Worm (Caenorhabditis elegans): ENCODE results near the gene fbxb-82.

The fbxb-82 gene

DNA sequence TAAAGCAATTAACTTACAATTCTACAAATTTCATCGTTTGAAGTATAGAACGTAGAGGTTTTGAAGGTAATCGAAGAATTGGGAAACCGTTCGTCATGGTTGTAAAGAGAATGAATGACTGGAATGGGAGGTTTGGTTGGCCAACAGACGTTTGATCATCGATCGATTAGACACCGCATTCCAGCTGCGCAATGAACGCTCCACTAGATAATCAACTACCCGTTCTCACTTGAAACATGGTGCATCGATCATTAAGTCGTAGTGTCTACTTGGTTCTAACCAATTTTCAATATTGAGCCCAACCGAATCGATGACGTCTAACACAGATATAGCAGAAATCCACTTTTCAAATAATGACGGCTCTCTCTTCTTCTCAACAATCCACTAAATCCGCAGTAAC is at the start of gene fbxb-82:
Gene fbxb-82 (minus strand): TSS at position 101 of the 400 bp plus-strand sequence.
- no peak for TF ChIP-seq him-1 (tag; optimal IDR thresholded peaks at IDR 0.05)
- TF ChIP-seq dao-5 (tag; optimal IDR thresholded peaks at IDR 0.05) = no peak
- no peak for TF ChIP-seq W03F9.2 (tag; optimal IDR thresholded peaks at IDR 0.05)

DNA sequence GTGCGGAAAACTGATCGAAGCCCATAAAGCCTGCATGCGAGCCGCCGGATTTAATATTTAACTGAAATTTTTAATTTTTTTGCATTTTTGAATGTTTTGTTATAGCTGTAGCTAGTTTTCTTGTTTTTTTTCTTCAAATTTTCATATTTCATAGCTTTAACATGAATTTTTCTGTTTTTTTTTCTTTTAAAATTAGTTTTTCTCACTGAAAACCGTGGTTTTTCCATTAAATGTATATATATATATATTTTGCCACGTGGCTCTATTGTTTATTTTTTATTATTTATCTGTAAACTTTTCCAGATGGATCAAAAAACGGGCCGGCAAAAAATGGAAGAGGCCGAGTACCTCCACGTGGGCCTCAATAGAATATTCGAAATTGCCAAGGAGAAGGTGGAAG is 48.8 kb upstream of the fbxb-82 start, which contains the start of gene sec-20:
Gene sec-20 (plus strand): TSS at position 301 of the 400 bp plus-strand sequence.
- TF ChIP-seq W03F9.2 (tag; optimal IDR thresholded peaks at IDR 0.05) (no peak), him-1 (tag; optimal IDR thresholded peaks at IDR 0.05) (no peak), dao-5 (tag; optimal IDR thresholded peaks at IDR 0.05) (no peak)

ce11 chrIII:190686-191085 is 47.7 kb upstream of the fbxb-82 start, which contains the start of gene cox-17:
Gene cox-17 (plus strand): TSS chrIII:190986.
- TF ChIP-seq him-1 (tag; optimal IDR thresholded peaks at IDR 0.05) (no peak), W03F9.2 (tag; optimal IDR thresholded peaks at IDR 0.05) (no peak), dao-5 (tag; optimal IDR thresholded peaks at IDR 0.05) (no peak)

- TF ChIP-seq W03F9.2 (tag; optimal IDR thresholded peaks at IDR 0.05) (no peak), him-1 (tag; optimal IDR thresholded peaks at IDR 0.05) (no peak), dao-5 (tag; optimal IDR thresholded peaks at IDR 0.05) (no peak)
Measured at ce11 chrIII:189280-189679, 46.3 kb upstream of the fbxb-82 start.

ce11 chrIII:188426-188888 is 45.4 kb upstream of the fbxb-82 start, which contains the start of gene ubc-20:
Gene ubc-20 (plus strand): TSS chrIII:188838.
- TF ChIP-seq dao-5 (tag; optimal IDR thresholded peaks at IDR 0.05) (no peak), him-1 (tag; optimal IDR thresholded peaks at IDR 0.05) (no peak)

ce11 chrIII:187829-188228 is 44.8 kb upstream of the fbxb-82 start, which contains the start of gene mxl-2:
Gene mxl-2 (minus strand): TSS chrIII:188131.
- TF ChIP-seq him-1 (tag; optimal IDR thresholded peaks at IDR 0.05) = no peak

DNA sequence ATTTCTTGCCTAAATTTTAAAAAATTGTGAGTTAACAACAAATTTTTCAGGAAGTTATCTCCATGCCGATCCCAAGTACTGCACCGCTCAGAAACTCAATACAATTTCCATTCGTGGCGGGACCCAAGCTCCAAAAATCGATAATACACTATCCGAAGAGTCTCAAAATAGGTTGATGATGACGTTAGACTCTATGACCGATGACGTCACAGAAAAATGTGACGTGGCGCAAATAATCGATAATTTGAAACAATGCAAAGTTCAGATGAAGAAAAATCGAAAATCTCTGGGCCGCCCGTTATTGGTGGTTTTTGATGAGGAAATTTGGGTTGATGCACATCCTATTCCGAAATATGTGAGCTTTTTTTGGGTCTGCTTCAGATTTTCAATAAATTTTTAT is 41.3 kb upstream of the fbxb-82 start:
- no peak for TF ChIP-seq him-1 (tag; optimal IDR thresholded peaks at IDR 0.05)
- no peak for TF ChIP-seq dao-5 (tag; optimal IDR thresholded peaks at IDR 0.05)
- TF ChIP-seq W03F9.2 (tag; optimal IDR thresholded peaks at IDR 0.05) = no peak

ce11 chrIII:183072-183471 is 40.1 kb upstream of the fbxb-82 start:
- TF ChIP-seq dao-5 (tag; optimal IDR thresholded peaks at IDR 0.05) = no peak
- TF ChIP-seq W03F9.2 (tag; optimal IDR thresholded peaks at IDR 0.05) = no peak
- TF ChIP-seq him-1 (tag; optimal IDR thresholded peaks at IDR 0.05) = no peak

DNA sequence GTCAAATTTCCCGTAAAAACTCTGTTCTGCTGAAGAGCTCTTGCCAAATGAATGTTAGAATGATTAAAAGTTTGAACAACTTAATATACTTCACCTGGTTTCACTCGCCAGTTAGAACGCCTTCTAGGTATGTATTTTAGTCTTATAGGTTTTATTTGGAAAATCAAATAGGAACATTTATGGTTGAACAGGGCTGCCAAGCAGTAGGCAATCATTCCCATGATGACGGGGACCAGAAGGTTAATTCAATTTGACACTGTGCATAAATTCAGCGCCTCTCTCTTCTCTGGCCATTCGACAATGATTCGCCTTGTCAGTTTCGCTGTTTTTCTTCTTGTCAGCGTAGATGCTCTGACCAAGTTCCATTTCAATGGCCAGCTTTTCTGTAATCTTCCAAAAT is 39.1 kb upstream of the fbxb-82 start, which contains the start of gene F40G9.15:
Gene F40G9.15 (plus strand): TSS at position 301 of the 400 bp plus-strand sequence.
- TF ChIP-seq him-1 (tag; optimal IDR thresholded peaks at IDR 0.05) (no peak), dao-5 (tag; optimal IDR thresholded peaks at IDR 0.05) (no peak), W03F9.2 (tag; optimal IDR thresholded peaks at IDR 0.05) (no peak)

ce11 chrIII:180963-181362 is 37.9 kb upstream of the fbxb-82 start, which contains the start of gene F40G9.5:
Gene F40G9.5 (plus strand): TSS chrIII:181263.
- no peak for TF ChIP-seq dao-5 (tag; optimal IDR thresholded peaks at IDR 0.05)
- no peak for TF ChIP-seq him-1 (tag; optimal IDR thresholded peaks at IDR 0.05)
- no peak for TF ChIP-seq W03F9.2 (tag; optimal IDR thresholded peaks at IDR 0.05)

DNA sequence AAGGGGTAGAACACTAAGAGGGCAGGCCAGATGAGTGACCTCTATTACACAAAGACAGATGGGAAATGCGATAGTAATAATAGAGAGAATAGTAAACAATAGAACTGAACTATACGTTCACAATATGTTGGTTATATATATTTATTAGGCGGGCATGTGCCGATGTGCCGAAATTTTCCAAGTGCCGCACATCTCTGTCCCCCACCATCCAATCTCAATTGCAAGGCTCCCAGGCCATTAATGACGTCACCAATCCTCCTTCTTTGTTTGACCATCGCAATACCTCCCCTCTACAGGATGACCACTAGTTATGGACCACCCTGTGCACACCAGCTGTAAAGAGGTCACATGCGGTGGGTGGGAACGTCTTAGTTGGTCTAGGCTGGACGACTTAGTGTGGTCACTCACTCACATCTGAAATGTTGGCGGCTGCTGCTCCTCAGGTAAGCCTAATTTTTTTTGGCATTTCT is 36.1 kb upstream of the fbxb-82 start, which contains the start of gene F40G9.6:
Gene F40G9.6 (plus strand): TSS at position 420 of the 470 bp plus-strand sequence.
- no peak for TF ChIP-seq him-1 (tag; optimal IDR thresholded peaks at IDR 0.05)
- no peak for TF ChIP-seq W03F9.2 (tag; optimal IDR thresholded peaks at IDR 0.05)
- TF ChIP-seq dao-5 (tag; optimal IDR thresholded peaks at IDR 0.05) = no peak

DNA sequence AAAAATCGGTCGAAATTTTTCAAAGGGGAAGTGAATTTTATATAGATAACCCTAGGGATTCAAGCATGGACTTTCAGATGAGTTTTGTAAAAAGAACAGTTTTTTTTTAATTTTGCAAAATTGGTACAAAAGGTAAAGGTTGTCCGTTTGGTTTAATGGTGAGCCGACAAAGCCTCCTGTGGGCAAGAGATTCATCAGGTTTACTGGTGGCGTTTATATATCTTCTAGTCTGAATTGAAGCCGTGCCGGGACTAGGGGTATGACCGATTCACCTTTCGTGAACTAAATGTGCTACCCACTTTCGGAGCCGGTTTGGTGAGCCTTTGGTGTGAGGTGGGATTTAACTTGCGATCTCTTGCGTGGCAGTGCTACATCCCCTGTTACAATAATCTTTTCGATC is 35.1 kb upstream of the fbxb-82 start:
- TF ChIP-seq him-1 (tag; optimal IDR thresholded peaks at IDR 0.05) = no peak

- TF ChIP-seq him-1 (tag; optimal IDR thresholded peaks at IDR 0.05) = no peak
- no peak for TF ChIP-seq W03F9.2 (tag; optimal IDR thresholded peaks at IDR 0.05)
- no peak for TF ChIP-seq dao-5 (tag; optimal IDR thresholded peaks at IDR 0.05)
Measured at ce11 chrIII:177715-178114, 34.7 kb upstream of the fbxb-82 start, which contains the start of gene F40G9.14. Gene F40G9.14 (minus strand): TSS chrIII:177815.

ce11 chrIII:175733-176132 is 32.7 kb upstream of the fbxb-82 start, which contains the start of gene clec-148:
Gene clec-148 (minus strand): TSS chrIII:175833.
- TF ChIP-seq dao-5 (tag; optimal IDR thresholded peaks at IDR 0.05) = no peak
- no peak for TF ChIP-seq him-1 (tag; optimal IDR thresholded peaks at IDR 0.05)
- TF ChIP-seq W03F9.2 (tag; optimal IDR thresholded peaks at IDR 0.05) = no peak

- TF ChIP-seq dao-5 (tag; optimal IDR thresholded peaks at IDR 0.05) (no peak), W03F9.2 (tag; optimal IDR thresholded peaks at IDR 0.05) (no peak), him-1 (tag; optimal IDR thresholded peaks at IDR 0.05) (no peak)
Measured at ce11 chrIII:173501-173900, 30.5 kb upstream of the fbxb-82 start, which contains the start of gene F40G9.19. Gene F40G9.19 (plus strand): TSS chrIII:173801.

All from whole organism, L4/young adult.